Worm (Caenorhabditis elegans) whole organism, L4 larva: ENCODE results near the gene mdt-6.

ENCODE experiments used
- F26F4.8 ChIP-seq: fragments of 200-800 bp; sonication (Bioruptor generic); conservative IDR thresholded peaks from 2 replicates; pipeline ENCODE4 v1.3.6; 2022; ENCODE audit warnings: missing genetic modification characterization, missing compliant biosample characterization
- T20F7.1 ChIP-seq: fragments of 200-800 bp; sonication (Bioruptor generic); optimal IDR thresholded peaks from 2 replicates; lab custom pipeline; 2018; ENCODE audit warnings: mild to moderate bottlenecking, missing genetic modification characterization, missing compliant biosample characterization
- Y48G9A.11 ChIP-seq: fragments of 200-800 bp; sonication (Bioruptor generic); IDR thresholded peaks from 2 replicates; pipeline ENCODE4 v1.3.6; 2022; ENCODE audit warnings: missing genetic modification reagents, missing genetic modification characterization, missing compliant biosample characterization
- aha-1 ChIP-seq: fragments of 150-350 bp; peaks from one replicate; lab custom pipeline; 2014; ENCODE audit warnings: missing biosample characterization, missing genetic modification characterization
- aly-2 ChIP-seq: sonication (generic microtip); optimal IDR thresholded peaks from 2 replicates; lab custom pipeline; 2018; ENCODE audit warnings: missing biosample characterization, missing genetic modification characterization
- ama-1 ChIP-seq: fragments of 150-350 bp; optimal IDR thresholded peaks from 2 replicates; lab custom pipeline; 2014; ENCODE audit warnings: inconsistent platforms, mixed read lengths
- attf-4 ChIP-seq: sonication (generic microtip); optimal IDR thresholded peaks from 3 replicates; lab custom pipeline; 2017; ENCODE audit warnings: missing biosample characterization, missing genetic modification characterization
- ceh-20 ChIP-seq: fragments of 200-800 bp; sonication (Bioruptor generic); IDR thresholded peaks from 2 replicates; pipeline ENCODE4 v1.3.6; 2022; ENCODE audit warnings: missing genetic modification reagents, missing genetic modification characterization, missing compliant biosample characterization
- ceh-28 ChIP-seq: fragments of 150-350 bp; optimal IDR thresholded peaks from 2 replicates; lab custom pipeline; 2014; ENCODE audit warnings: missing biosample characterization, missing genetic modification reagents, missing genetic modification characterization
- ceh-44 ChIP-seq: fragments of 200-800 bp; sonication (Bioruptor generic); IDR thresholded peaks from 2 replicates; pipeline ENCODE4 v1.3.6; 2022; ENCODE audit warnings: missing genetic modification reagents, missing genetic modification characterization, missing compliant biosample characterization
- ceh-62 ChIP-seq: sonication (generic microtip); optimal IDR thresholded peaks from 2 replicates; lab custom pipeline; 2017; ENCODE audit warnings: missing biosample characterization, missing genetic modification characterization
- ceh-82 ChIP-seq: sonication (generic microtip); optimal IDR thresholded peaks from 2 replicates; lab custom pipeline; 2017; ENCODE audit warnings: missing biosample characterization, missing genetic modification characterization
- cey-2 ChIP-seq: sonication (generic microtip); optimal IDR thresholded peaks from 3 replicates; lab custom pipeline; 2017; ENCODE audit warnings: missing genetic modification characterization, mild to moderate bottlenecking, missing compliant biosample characterization, antibody characterized with exemption, borderline replicate concordance; ENCODE audit not compliant: insufficient read depth
- daf-16 ChIP-seq, 3 experiments: sonication (generic microtip); optimal IDR thresholded peaks; 2 replicates each; lab custom pipeline; 2016 to 2017; ENCODE audit warnings: missing genetic modification characterization in 3 of 3, missing genetic modification reagents in 3 of 3, mild to moderate bottlenecking in 2 of 3, missing compliant biosample characterization in 2 of 3, missing biosample characterization in 1 of 3, moderate library complexity in 1 of 3
- daf-19 ChIP-seq: fragments of 200-800 bp; sonication (Bioruptor generic); conservative IDR thresholded peaks from 2 replicates; pipeline ENCODE4 v1.3.6; 2022; ENCODE audit warnings: missing genetic modification characterization, missing compliant biosample characterization
- dmd-6 ChIP-seq: fragments of 200-800 bp; sonication (Bioruptor generic); IDR thresholded peaks from 2 replicates; pipeline ENCODE4 v1.3.6; 2022; ENCODE audit warnings: missing genetic modification reagents, missing genetic modification characterization, missing compliant biosample characterization
- dmd-9 ChIP-seq: fragments of 200-800 bp; sonication (Bioruptor generic); IDR thresholded peaks from 2 replicates; pipeline ENCODE4 v1.3.6; 2022; ENCODE audit warnings: missing genetic modification reagents, missing genetic modification characterization, missing compliant biosample characterization
- dpl-1 ChIP-seq: fragments of 150-350 bp; optimal IDR thresholded peaks from 2 replicates; lab custom pipeline; 2014; ENCODE audit warnings: missing biosample characterization, missing genetic modification reagents, missing genetic modification characterization
- dve-1 ChIP-seq: sonication (generic microtip); optimal IDR thresholded peaks from 2 replicates; lab custom pipeline; 2017; ENCODE audit warnings: antibody characterized with exemption, mild to moderate bottlenecking, missing genetic modification characterization, missing compliant biosample characterization; ENCODE audit not compliant: insufficient read depth
- egl-27 ChIP-seq: sonication (generic microtip); optimal IDR thresholded peaks from 3 replicates; lab custom pipeline; 2017; ENCODE audit warnings: missing biosample characterization, missing genetic modification reagents, missing genetic modification characterization
- fkh-10 ChIP-seq: fragments of 150-350 bp; optimal IDR thresholded peaks from 2 replicates; lab custom pipeline; 2014; ENCODE audit warnings: missing biosample characterization, missing genetic modification reagents, missing genetic modification characterization
- fos-1 ChIP-seq: fragments of 150-350 bp; optimal IDR thresholded peaks from 2 replicates; lab custom pipeline; 2014; ENCODE audit warnings: missing biosample characterization, missing genetic modification characterization
- hmg-1.1 ChIP-seq: fragments of 200-800 bp; sonication (Bioruptor generic); IDR thresholded peaks from 2 replicates; pipeline ENCODE4 v1.3.6; 2022; ENCODE audit warnings: missing genetic modification reagents, missing genetic modification characterization, missing compliant biosample characterization
- lin-1 ChIP-seq: fragments of 200-800 bp; sonication (Bioruptor generic); IDR thresholded peaks from 2 replicates; pipeline ENCODE4 v1.3.6; 2022; ENCODE audit warnings: missing genetic modification reagents, missing genetic modification characterization, missing compliant biosample characterization
- lin-39 ChIP-seq: fragments of 150-350 bp; optimal IDR thresholded peaks from 2 replicates; lab custom pipeline; 2014; ENCODE audit warnings: missing biosample characterization, missing genetic modification reagents, missing genetic modification characterization
- lsy-2 ChIP-seq, 2 experiments: fragments of 150-350 bp in 1 of 2; sonication (generic microtip) in 1 of 2; optimal IDR thresholded peaks; 2 replicates each; lab custom pipeline; 2014 to 2017; ENCODE audit warnings: missing biosample characterization in 2 of 2, missing genetic modification characterization in 2 of 2
- mep-1 ChIP-seq: fragments of 150-350 bp; sonication (generic microtip); optimal IDR thresholded peaks from 3 replicates; lab custom pipeline; 2014; ENCODE audit warnings: missing biosample characterization, missing genetic modification characterization
- mes-2 ChIP-seq: sonication (generic microtip); optimal IDR thresholded peaks from 2 replicates; lab custom pipeline; 2016; ENCODE audit warnings: missing genotype, mild to moderate bottlenecking, missing genetic modification characterization, missing compliant biosample characterization; ENCODE audit not compliant: poor library complexity, severe bottlenecking
- mxl-3 ChIP-seq: fragments of 200-800 bp; sonication (Bioruptor generic); optimal IDR thresholded peaks from 2 replicates; lab custom pipeline; 2018; ENCODE audit warnings: mild to moderate bottlenecking, missing genetic modification characterization, missing compliant biosample characterization
- nhr-10 ChIP-seq: fragments of 150-350 bp; optimal IDR thresholded peaks from 2 replicates; lab custom pipeline; 2014; ENCODE audit warnings: missing biosample characterization, missing genetic modification characterization
- nhr-102 ChIP-seq: sonication (generic microtip); optimal IDR thresholded peaks from 2 replicates; lab custom pipeline; 2016; ENCODE audit warnings: mild to moderate bottlenecking, missing genetic modification characterization, moderate library complexity, missing compliant biosample characterization
- nhr-11 ChIP-seq: fragments of 150-350 bp; optimal IDR thresholded peaks from 2 replicates; lab custom pipeline; 2014; ENCODE audit warnings: missing biosample characterization, missing genetic modification characterization
- nhr-25 ChIP-seq: sonication (generic microtip); optimal IDR thresholded peaks from 2 replicates; lab custom pipeline; 2017; ENCODE audit warnings: missing genetic modification characterization, mild to moderate bottlenecking, missing compliant biosample characterization, antibody characterized with exemption, moderate library complexity, borderline replicate concordance; ENCODE audit not compliant: insufficient read depth
- nhr-28 ChIP-seq: fragments of 150-350 bp; optimal IDR thresholded peaks from 2 replicates; lab custom pipeline; 2014; ENCODE audit warnings: missing biosample characterization, missing genetic modification characterization
- nhr-76 ChIP-seq: fragments of 150-350 bp; optimal IDR thresholded peaks from 2 replicates; lab custom pipeline; 2014; ENCODE audit warnings: missing biosample characterization, missing genetic modification characterization
- nhr-77 ChIP-seq: fragments of 150-350 bp; optimal IDR thresholded peaks from 2 replicates; lab custom pipeline; 2014; ENCODE audit warnings: missing biosample characterization, missing genetic modification characterization
- pha-4 ChIP-seq, 2 experiments: fragments of 150-350 bp in 1 of 2; fragments of 200-800 bp in 1 of 2; sonication (Bioruptor generic) in 1 of 2; IDR thresholded peaks in 1 of 2; optimal IDR thresholded peaks in 1 of 2; 2 replicates each; pipeline versions ENCODE4 v1.3.6 to Lab custom; 2014 to 2022; ENCODE audit warnings: missing genetic modification characterization in 2 of 2, missing genetic modification reagents in 2 of 2, missing biosample characterization in 1 of 2, missing compliant biosample characterization in 1 of 2
- saeg-2 ChIP-seq: fragments of 200-800 bp; sonication (Bioruptor generic); IDR thresholded peaks from 2 replicates; pipeline ENCODE4 v1.3.6; 2022; ENCODE audit warnings: missing genetic modification reagents, missing genetic modification characterization, missing compliant biosample characterization
- sdz-12 ChIP-seq: fragments of 200-800 bp; sonication (Bioruptor generic); optimal IDR thresholded peaks from 2 replicates; lab custom pipeline; 2018; ENCODE audit warnings: mild to moderate bottlenecking, missing genetic modification characterization, missing compliant biosample characterization
- tag-97 ChIP-seq: fragments of 200-800 bp; sonication (Bioruptor generic); IDR thresholded peaks from 2 replicates; pipeline ENCODE4 v1.3.6; 2022; ENCODE audit warnings: missing genetic modification characterization, missing compliant biosample characterization
- tra-1 ChIP-seq: fragments of 200-800 bp; sonication (Bioruptor generic); IDR thresholded peaks from 2 replicates; pipeline ENCODE4 v1.3.6; 2022; ENCODE audit warnings: missing genetic modification reagents, missing genetic modification characterization, missing compliant biosample characterization
- unc-39 ChIP-seq: sonication (generic microtip); optimal IDR thresholded peaks from 2 replicates; lab custom pipeline; 2017; ENCODE audit warnings: missing biosample characterization, missing genetic modification characterization
- unc-62 ChIP-seq, 3 experiments: fragments of 150-350 bp in 1 of 3; sonication (generic microtip); optimal IDR thresholded peaks in 2 of 3; peaks in 1 of 3; 1 replicate in 1 of 3; 2 replicates in 2 of 3; lab custom pipeline; 2014 to 2017; ENCODE audit warnings: missing biosample characterization in 3 of 3, missing genetic modification characterization in 3 of 3, missing genetic modification reagents in 3 of 3, missing genotype in 1 of 3
- zfp-2 ChIP-seq: sonication (generic microtip); optimal IDR thresholded peaks from 2 replicates; lab custom pipeline; 2016; ENCODE audit warnings: mild to moderate bottlenecking, missing genetic modification characterization, missing compliant biosample characterization
- zip-11 ChIP-seq: fragments of 200-800 bp; sonication (Bioruptor generic); IDR thresholded peaks from 2 replicates; pipeline ENCODE4 v1.3.6; 2022; ENCODE audit warnings: missing genetic modification characterization, missing compliant biosample characterization
- ztf-7 ChIP-seq: fragments of 150-350 bp; optimal IDR thresholded peaks from 2 replicates; lab custom pipeline; 2014; ENCODE audit warnings: missing biosample characterization, missing genetic modification characterization

Gene mdt-6

DNA sequence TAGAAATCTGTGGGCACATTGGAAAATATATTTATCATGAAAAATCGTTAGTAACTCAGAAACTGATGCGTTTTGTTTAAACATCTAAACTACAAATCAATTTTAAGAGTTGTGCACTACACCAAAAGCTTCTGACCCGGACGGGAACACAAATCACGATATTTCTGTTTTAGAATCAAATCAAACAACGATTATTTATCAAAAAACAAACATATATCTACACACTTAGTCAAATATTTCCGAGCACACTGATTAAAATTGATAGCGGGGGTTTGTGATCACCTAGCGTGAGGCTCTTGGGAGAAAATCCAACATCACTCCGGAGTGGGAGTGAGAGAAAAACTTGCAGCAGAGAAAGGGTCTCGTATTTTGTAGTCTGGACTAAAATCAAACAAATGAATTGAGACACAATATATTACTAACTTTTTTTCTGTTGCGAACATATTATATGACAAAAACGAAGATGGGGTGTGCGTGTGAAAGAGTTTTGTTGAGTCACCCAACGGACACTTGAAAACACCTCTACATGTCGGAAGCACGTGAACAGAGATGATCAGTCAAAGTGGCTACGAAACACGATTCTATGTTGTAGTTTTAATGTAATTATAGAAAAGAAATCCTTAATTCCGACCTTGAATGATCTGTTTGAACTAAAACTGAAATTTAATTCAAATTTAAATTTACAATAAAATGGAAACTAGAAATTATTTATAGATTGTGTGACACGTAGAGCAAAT, 36.0 kb upstream of the mdt-6 start (continued):
- TF ChIP-seq ama-1 (lab: Kevin White, UChicago) (no peak), ceh-44 (GFP tag; lab: Robert Waterston, UW) (no peak), F26F4.8 (GFP tag; lab: Robert Waterston, UW) (no peak), mep-1 (tag; lab: Kevin White, UChicago) (peak; percentile 25), unc-39 (no peak), lin-1 (GFP tag; lab: Robert Waterston, UW) (no peak), dve-1 (peak; percentile 54), pha-4 (GFP tag; IDR thresholded peaks at IDR 0.05; lab: Robert Waterston, UW) (no peak), pha-4 (tag; optimal IDR thresholded peaks at IDR 0.05; lab: Kevin White, UChicago) (no peak), nhr-102 (tag; lab: Kevin White, UChicago) (peak; percentile 44), aly-2 (tag; lab: Kevin White, UChicago) (no peak), lin-39 (tag; lab: Kevin White, UChicago) (no peak), hmg-1.1 (no peak), nhr-10 (no peak), ztf-7 (tag; lab: Kevin White, UChicago) (no peak), Y48G9A.11 (GFP tag; lab: Robert Waterston, UW) (no peak), fos-1 (tag; lab: Kevin White, UChicago) (no peak), nhr-77 (tag; lab: Kevin White, UChicago) (no peak), ceh-82 (tag; lab: Kevin White, UChicago) (no peak), zfp-2 (tag; lab: Kevin White, UChicago) (no peak), zip-11 (GFP tag; lab: Robert Waterston, UW) (no peak), cey-2 (no peak), lsy-2 (tag; optimal IDR thresholded peaks at IDR 0.05; lab: Kevin White, UChicago) (no peak), ceh-28 (no peak), unc-62 (GFP tag; optimal IDR thresholded peaks at IDR 0.05 in 1 of 2; lab: Kevin White, UChicago) (peak in 1 of 2 experiments; percentile 48), unc-62 (tag; optimal IDR thresholded peaks at IDR 0.05; lab: Kevin White, UChicago) (no peak), T20F7.1 (GFP tag; lab: Kevin White, UChicago) (no peak), mes-2 (no peak), nhr-25 (tag; lab: Kevin White, UChicago) (no peak), mxl-3 (GFP tag; lab: Kevin White, UChicago) (no peak), saeg-2 (no peak), ceh-20 (GFP tag; lab: Robert Waterston, UW) (no peak), attf-4 (tag; lab: Kevin White, UChicago) (no peak), dmd-6 (GFP tag; lab: Robert Waterston, UW) (0 out of 2 replicates have a peak, but pooled peaks have one; percentile 30), tag-97 (GFP tag; lab: Robert Waterston, UW) (no peak), ceh-62 (no peak), nhr-76 (tag; lab: Kevin White, UChicago) (no peak), nhr-28 (tag; lab: Kevin White, UChicago) (peak; percentile 91), sdz-12 (GFP tag; lab: Kevin White, UChicago) (no peak), egl-27 (tag; lab: Kevin White, UChicago) (no peak), daf-16 (GFP tag; optimal IDR thresholded peaks at IDR 0.05; lab: Kevin White, UChicago) (no peak), daf-16 (tag; optimal IDR thresholded peaks at IDR 0.05; lab: Kevin White, UChicago) (peak; percentile 57), fkh-10 (GFP tag; lab: Kevin White, UChicago) (no peak), dmd-9 (GFP tag; lab: Robert Waterston, UW) (no peak), nhr-11 (tag; lab: Kevin White, UChicago) (no peak), daf-19 (no peak), aha-1 (tag; lab: Kevin White, UChicago) (no peak), dpl-1 (GFP tag; lab: Kevin White, UChicago) (no peak), tra-1 (no peak)
